Fruit fly (Drosophila melanogaster) whole organism, larva: ENCODE data around the gene CG18213.

Experiments
- noc ChIP-seq: fragments of 200-800 bp; sonication (Bioruptor generic); optimal IDR thresholded peaks from 3 replicates; lab custom pipeline; 2019; ENCODE audit warnings: missing biosample characterization, mild to moderate bottlenecking, missing genetic modification characterization, moderate library complexity

Gene CG18213

DNA sequence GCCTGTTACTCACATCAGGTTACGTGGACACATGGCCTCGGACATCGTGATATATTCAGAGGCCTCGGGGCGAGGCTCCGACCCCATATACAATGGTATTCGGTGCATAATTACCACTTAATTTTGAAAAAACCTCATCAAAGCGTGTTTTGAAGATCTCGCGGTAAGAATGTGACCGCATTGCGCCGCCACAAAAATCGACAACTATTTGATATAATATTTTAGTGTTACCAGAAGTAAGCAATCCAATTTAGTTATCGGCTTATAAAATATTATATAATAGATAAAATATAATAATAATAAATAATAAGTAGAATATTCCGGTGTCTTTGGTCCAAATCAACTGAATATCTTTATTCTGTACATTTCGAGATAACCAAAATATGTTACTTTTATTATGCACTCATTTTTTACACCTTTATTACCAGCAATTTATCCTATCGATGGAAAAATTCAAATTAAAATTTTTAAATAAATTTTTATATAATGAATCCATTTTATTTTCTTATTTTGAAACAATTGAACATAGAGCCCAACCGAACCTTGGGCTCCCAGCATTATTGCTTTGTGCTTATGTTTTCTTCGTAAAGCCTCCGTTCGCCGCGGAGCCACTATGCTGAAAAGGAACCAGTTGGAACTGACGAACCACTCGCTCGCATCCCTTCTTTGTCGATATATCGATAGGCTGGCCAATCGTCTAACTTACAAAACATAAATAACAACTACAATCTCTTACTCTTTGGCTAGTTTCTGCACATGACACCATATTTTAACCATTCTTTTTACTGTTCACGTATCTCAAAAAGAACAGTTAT is at the start of gene CG18213, which contains the start of gene Trm7-32:
TSS of gene CG18213 (minus strand) at position 211 of the 815 bp plus-strand sequence.
TSS of gene Trm7-32 (plus strand) at position 690 of the 815 bp plus-strand sequence.
- TF ChIP-seq noc (tag; lab: Kevin White, UChicago): no peak

DNA sequence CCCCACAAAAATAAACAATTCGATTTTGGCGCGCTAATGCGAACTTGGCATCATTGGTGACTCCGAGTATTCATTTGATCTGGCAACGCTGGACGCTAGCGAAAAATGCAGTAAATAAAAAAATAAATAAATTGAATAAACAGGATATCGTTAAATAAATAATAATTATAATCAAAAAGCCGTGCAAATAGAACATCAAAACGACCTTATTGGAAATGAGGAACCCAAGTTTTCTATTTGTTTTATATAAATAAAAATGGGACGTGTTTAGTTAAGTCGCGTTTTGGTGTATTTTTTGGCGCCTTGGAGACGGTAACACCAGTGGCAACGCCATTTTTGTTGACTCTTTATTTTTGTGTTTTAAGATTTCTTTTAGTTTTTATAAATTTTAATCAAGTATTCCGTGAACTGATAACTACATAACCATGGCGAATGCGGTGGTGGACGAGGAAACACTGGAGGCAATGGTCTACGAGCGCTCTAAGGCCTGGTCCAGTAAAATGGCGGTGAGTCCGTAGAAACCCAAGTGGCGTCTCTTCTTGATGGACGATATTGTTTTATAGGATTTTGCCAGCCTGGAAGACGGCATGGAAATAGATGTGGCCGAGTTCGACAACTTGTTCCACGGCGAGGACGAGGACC is 48.1 kb upstream of the CG18213 start, which contains the start of gene cal1:
TSS of gene cal1 (plus strand) at position 304 of the 642 bp plus-strand sequence.
- TF ChIP-seq noc (tag; lab: Kevin White, UChicago): no peak

DNA sequence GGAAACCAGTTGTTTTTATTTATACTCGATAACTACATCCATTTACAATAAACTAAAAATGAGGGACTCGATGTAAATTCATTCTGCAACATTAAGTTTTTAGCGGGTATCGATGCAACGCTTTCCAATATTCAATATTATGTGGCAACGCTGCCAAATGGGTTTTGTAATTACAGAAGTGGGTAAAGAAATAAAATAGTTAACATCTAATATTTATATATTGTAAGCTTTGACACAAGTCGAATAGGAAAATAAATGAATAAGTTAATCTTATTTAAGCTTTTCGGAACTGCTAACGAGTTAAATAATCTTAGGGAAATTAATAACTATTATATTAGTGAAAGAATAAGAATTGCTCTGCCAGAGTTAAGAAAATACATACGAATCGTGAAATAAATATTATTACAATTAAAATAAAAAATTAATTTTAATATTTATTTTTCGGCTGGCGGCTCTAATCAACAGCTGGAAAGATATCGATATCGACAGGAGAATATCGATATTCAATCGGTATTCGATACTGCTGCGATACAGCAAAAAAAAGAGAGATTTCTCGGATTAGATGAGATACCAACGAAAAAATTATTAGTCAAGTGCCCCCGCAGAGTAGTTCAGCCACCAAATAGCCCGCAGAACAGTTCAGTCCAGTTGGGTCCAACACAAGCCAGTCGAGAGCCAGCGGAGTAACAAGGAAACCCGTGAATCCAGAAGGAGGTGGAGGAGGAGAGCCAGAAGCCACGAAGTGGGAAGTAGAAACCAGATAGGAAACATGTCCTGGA is 45.2 kb upstream of the CG18213 start, which contains the start of gene GckIII:
TSS of gene GckIII (plus strand) at position 485 of the 779 bp plus-strand sequence.
- TF ChIP-seq noc (tag; lab: Kevin White, UChicago): no peak

DNA sequence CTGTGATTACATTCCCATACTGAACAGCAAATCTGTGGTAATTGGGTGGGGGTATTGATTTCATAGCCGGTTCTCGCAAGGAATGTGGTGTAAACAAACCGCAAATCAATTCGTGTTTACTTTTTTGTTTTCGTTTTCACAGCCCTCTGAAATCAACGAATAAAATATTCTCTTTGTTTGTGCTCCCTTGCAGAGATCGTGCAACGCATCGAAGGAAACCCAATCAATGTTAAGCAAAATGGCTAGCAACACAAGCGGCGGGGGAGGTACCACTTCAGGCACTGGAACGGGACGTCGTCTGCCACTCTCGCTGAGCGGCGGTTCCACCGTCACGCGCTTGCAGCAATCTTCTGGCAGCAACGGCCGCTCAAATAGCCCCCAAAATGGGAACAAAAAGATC is 42.5 kb upstream of the CG18213 start:
- TF ChIP-seq noc (tag; lab: Kevin White, UChicago): no peak

DNA sequence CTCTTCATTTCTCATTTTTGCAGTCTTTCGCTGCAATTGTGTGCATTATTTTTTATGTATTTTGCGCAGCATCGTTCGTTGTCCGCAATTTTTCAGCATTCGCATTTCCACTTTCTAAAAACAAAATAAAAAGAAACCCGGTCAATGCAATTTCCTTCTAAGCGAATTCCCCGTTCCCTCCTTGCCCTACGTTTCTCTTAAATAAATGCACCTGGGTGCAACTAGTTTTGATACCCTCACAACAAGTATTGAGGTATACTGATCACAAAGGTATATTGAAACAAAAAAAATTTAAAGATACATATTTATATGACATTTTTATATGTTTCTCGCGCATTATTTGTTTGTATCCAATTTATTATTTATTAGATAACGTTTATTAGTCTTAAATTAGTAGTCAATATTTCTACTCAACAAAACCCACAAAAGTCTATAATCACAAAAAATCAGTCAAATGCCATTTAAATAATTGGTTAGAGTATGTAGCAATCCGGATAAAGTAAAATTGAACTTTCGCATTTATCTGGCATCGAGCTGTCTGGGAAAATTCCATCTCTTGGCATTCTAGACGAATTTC is 41.4 kb upstream of the CG18213 start:
- no peak for TF ChIP-seq noc (tag; lab: Kevin White, UChicago)

DNA sequence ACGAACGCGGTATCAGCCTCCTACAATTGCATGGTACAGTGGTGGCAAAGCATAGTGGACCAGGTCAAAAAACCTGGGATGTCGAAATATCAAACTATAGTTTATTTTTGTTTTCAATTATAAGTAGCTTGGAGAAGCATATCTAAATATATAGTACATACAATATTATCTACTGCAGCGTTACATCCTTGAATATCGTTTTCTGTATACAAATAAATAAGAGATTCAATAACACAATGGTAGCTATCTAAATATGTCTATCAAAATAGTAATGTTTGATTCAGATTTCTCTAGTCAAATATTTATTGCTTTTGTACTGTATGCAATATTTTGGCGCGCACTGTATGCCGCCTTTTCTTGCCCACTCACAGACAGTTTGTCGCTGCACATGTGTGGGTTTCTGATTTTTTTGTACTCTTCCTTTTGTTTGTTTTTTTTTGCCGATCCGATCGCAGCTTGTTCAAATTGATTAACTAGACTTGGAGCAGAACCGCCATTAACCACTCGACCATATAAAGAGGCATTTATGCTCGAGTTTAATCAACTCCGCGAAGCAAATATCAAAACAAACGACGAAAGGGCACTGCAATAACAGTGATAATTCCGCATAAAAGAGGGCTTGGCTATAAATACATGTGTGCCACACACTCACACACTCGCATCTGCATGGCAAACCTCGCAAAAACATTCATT is 40.8 kb upstream of the CG18213 start:
- no peak for TF ChIP-seq noc (tag; lab: Kevin White, UChicago)

DNA sequence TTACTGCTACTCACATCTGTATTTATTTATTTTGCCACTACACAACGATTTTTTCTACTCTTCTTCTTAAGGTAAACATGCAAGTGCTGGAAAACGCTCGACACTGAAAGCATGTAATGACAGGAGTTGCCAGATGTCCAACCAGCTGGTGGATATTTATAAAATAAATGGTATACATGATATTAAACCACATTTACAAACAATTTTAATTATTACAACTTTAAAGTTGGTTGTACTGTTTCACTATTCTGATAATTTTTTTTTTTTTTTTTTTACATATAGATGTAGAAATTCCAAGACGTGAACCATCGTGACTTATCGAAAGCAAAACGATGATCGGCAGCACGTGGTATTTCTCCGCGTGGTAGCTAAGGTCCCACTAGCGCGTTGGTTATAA is 39.9 kb upstream of the CG18213 start, which contains the start of the genes Keap1 and kuk:
TSS of gene Keap1 (minus strand) at position 87 of the 397 bp plus-strand sequence.
TSS of gene kuk (plus strand) at position 386 of the 397 bp plus-strand sequence.
- TF ChIP-seq noc (tag; lab: Kevin White, UChicago): peak; percentile 38

DNA sequence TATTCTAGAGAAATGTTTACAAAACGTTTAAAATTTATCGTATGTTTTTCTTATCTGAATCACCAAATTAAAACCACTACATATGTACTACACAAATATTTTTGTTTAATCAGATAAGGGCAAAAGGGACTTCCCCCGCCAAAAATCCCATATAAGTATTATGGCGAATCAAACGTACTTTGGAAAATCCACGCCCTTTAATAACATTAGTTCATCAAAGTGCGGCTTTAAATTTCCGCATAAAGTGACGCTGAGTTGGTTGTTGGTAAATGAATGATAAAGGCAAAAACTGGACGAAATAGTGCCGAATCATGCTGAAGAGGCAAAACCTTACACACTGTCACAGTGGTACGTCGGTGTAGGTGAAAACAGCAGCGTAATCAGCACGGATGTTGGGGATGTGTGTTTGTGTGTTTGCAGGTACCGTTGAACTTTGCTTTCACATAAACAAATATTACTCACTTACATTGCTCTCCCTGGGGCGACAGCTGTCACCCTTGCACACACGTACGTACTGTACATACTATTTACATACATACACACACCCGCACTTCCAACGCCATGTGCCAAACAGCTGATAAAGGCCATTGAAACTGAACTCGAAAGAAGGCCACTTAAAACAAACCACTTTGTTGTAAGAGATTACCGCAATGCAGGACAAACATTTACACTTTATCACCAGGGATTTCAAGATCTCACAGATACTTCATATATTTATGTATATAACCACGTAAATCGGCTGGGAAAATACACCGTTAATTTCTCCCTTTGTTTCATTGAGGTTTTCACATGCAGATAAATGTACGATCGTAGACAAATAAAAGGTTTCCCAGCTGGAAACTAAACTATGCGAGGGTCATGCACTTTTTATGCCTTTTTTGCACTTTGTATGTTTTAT is 39.2 kb upstream of the CG18213 start:
- no peak for TF ChIP-seq noc (tag; lab: Kevin White, UChicago)

DNA sequence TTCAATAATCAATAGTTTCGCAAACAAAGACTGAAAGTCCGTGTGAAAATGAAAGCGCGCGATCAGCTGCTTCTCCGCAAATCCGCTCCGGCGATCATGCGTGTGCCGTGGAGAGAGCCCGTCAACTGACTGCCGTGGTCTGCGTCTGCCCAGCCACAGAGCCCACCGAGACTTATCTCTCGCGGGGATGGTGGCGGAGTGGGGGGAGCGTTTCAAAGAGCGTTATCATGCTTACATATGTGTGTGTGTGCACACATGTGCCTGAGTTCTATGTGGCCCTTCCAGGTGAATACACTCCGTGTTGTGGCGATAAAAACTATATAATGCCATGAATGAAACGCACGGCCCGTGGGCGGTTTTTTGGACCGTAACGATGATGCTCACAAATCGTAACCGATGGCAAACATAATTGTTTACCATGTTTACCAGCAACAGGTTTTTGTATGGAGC is 38.0 kb upstream of the CG18213 start:
- no peak for TF ChIP-seq noc (tag; lab: Kevin White, UChicago)

DNA sequence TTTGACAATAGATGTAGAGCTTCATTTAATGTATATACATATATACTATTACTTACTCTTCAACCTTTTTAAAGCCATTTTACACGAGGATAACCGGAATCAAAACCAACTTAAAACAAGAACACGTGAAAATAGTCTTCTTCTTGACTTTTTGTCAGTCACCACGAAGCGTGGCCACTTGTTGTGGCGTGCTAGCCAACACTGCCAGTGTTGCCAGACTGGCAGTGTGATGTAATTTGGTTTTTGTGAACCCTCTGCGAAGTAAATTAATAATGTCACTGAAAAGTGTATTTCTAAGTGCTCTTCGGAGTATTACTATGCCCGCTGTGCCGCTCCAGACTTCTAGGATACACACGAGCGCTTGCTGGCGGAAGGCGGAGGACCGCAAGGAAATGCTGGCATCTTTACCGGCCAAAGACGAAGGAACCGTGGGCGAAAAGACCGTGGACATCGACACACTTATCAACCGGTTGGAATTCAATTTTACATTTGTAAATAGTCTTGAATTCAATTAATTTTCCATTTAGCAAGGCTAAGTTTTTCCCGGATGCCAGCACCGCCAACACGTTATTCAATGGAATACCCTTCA is 32.6 kb upstream of the CG18213 start, which contains the start of the genes Ns1 and mRpS11:
TSS of gene Ns1 (minus strand) at position 150 of the 589 bp plus-strand sequence.
TSS of gene mRpS11 (plus strand) at position 207 of the 589 bp plus-strand sequence.
- TF ChIP-seq noc (tag; lab: Kevin White, UChicago): peak; percentile 22

DNA sequence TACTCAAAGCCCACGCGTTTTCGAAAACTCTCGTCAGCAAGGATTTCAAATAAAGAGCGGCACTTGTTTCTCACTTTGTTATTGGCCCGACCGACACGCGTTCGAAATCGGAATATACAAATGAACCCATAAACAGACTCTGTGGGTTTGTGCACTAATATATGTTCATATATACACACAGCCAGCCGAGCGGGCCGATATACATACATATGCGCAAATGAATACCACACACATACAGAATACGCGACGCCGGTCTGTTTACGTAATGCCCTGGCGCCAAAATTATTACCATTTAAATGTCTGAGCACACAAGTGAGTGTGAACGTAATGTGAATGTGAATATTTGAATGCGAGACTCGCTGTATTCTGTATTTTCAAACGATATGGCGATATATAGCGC is 27.7 kb upstream of the CG18213 start:
- no peak for TF ChIP-seq noc (tag; lab: Kevin White, UChicago)

DNA sequence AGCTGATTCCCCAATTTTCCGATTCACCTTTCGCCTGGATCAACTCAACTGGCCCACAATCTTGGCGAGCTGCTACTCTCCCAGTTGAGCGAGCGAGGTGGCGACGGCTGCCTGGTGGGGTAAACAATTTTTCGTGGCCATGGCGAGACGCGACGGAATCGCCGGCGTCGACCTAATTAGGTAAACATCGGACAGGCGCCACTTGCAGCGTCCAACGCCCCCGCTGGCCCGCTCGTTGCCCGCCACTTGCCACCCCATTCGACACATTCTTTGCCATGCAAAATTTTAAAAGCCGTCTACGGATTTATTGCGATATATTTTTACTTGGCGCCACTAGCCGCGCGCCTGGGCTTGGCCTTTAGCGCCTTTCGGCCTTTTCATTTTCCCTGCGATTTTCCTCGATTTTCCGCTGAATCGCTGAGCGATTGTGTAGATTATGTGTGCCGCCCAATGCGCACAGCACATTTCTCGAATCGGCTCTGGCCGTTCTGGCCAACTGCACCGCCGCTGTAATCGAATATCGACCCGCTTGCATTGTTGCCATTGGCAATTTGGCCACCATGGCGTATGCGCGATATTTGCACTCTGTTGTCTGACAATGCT is 26.9 kb upstream of the CG18213 start:
- no peak for TF ChIP-seq noc (tag; lab: Kevin White, UChicago)
